Fruit fly (Drosophila melanogaster): ENCODE data around the gene Hyls1.

Gene Hyls1

dm6 chr2L:16299466-16300311 is 52.7 kb downstream of the Hyls1 start, which contains the start of the genes heix and CG17328 (continued):
- TF ChIP-seq CG3163 (GFP tag; optimal IDR thresholded peaks at IDR 0.05): no peak
- TF ChIP-seq croc (GFP tag; conservative IDR thresholded peaks at IDR 0.05): peak; percentile 29; the same call in 1 of the 3 replicates
- TF ChIP-seq trh (GFP tag; optimal IDR thresholded peaks at IDR 0.05): peak; percentile 25
- no peak for TF ChIP-seq sr (GFP tag; IDR thresholded peaks at IDR 0.05)
- TF ChIP-seq CG18011 (GFP tag; optimal IDR thresholded peaks at IDR 0.05): peak; percentile 24
- TF ChIP-seq sens (GFP tag): peak; percentile 94
- TF ChIP-seq CG9609 (GFP tag; optimal IDR thresholded peaks at IDR 0.05): peak; percentile 53
- TF ChIP-seq Atf-2 (GFP tag; optimal IDR thresholded peaks at IDR 0.05): peak; percentile 77
- no peak for TF ChIP-seq Adf1 (GFP tag; IDR thresholded peaks at IDR 0.05)
- no peak for TF ChIP-seq zf30C (GFP tag; optimal IDR thresholded peaks at IDR 0.05)
- peak; percentile 74 for TF ChIP-seq Ets97D (GFP tag; optimal IDR thresholded peaks at IDR 0.05)
- no peak for TF ChIP-seq bigmax (GFP tag; optimal IDR thresholded peaks at IDR 0.05)
- peak; percentile 70 for TF ChIP-seq pum (GFP tag; optimal IDR thresholded peaks at IDR 0.05)
- TF ChIP-seq CG34422 (GFP tag; IDR thresholded peaks at IDR 0.05): peak; percentile 60
- TF ChIP-seq gsb-n (tag; optimal IDR thresholded peaks at IDR 0.05): peak; percentile 50
- TF ChIP-seq Jarid2 (GFP tag; optimal IDR thresholded peaks at IDR 0.05): no peak
- peak; percentile 52 for TF ChIP-seq Rx (GFP tag; IDR thresholded peaks at IDR 0.05)
- TF ChIP-seq CG10147 (GFP tag; optimal IDR thresholded peaks at IDR 0.05): no peak
- peak; percentile 48 for TF ChIP-seq CG18476 (GFP tag; optimal IDR thresholded peaks at IDR 0.05)
- TF ChIP-seq CG7987 (GFP tag; optimal IDR thresholded peaks at IDR 0.05): no peak
- no peak for TF ChIP-seq Kr (GFP tag; optimal IDR thresholded peaks at IDR 0.05)
- TF ChIP-seq tx (GFP tag; optimal IDR thresholded peaks at IDR 0.05): peak; percentile 22
- TF ChIP-seq CG12391 (tag; optimal IDR thresholded peaks at IDR 0.05): peak; percentile 82
- TF ChIP-seq row (GFP tag; IDR thresholded peaks at IDR 0.05): peak; percentile 89
- TF ChIP-seq CG13287 (GFP tag; IDR thresholded peaks at IDR 0.05; ENCODE audit: partially characterized antibody): 0 out of 2 replicates have a peak, but pooled peaks have one; percentile 28
- TF ChIP-seq Scr (GFP tag; IDR thresholded peaks at IDR 0.05; ENCODE audit: partially characterized antibody): no peak
- peak; percentile 73 for TF ChIP-seq Meics (GFP tag; optimal IDR thresholded peaks at IDR 0.05)
- peak; percentile 85 for TF ChIP-seq CG17328 (GFP tag; IDR thresholded peaks at IDR 0.05)
- TF ChIP-seq zen2 (GFP tag; IDR thresholded peaks at IDR 0.05; ENCODE audit: partially characterized antibody): no peak
- TF ChIP-seq CG3726 (GFP tag; IDR thresholded peaks at IDR 0.05): no peak
- TF ChIP-seq CG17829 (tag; optimal IDR thresholded peaks at IDR 0.05): peak; percentile 71
- peak; percentile 64 for TF ChIP-seq eyg (GFP tag; optimal IDR thresholded peaks at IDR 0.05)
- peak; percentile 31 for TF ChIP-seq gro (GFP tag; optimal IDR thresholded peaks at IDR 0.05)
- peak; percentile 41; the same call in 1 of the 2 replicates for TF ChIP-seq wor (GFP tag; IDR thresholded peaks at IDR 0.05)
- TF ChIP-seq Spps (tag; optimal IDR thresholded peaks at IDR 0.05): no peak
- no peak for TF ChIP-seq chinmo (GFP tag; IDR thresholded peaks at IDR 0.05; ENCODE audit: partially characterized antibody)
- peak; percentile 68 for TF ChIP-seq unpg (GFP tag; optimal IDR thresholded peaks at IDR 0.05)
- TF ChIP-seq az2 (GFP tag; optimal IDR thresholded peaks at IDR 0.05): peak; percentile 78
- peak; percentile 75 for TF ChIP-seq slou (GFP tag; optimal IDR thresholded peaks at IDR 0.05)
- TF ChIP-seq CG4617 (GFP tag; optimal IDR thresholded peaks at IDR 0.05; ENCODE audit: borderline replicate concordance): peak; percentile 94
- TF ChIP-seq bcd (GFP tag; optimal IDR thresholded peaks at IDR 0.05): peak; percentile 74
- TF ChIP-seq knrl (GFP tag; IDR thresholded peaks at IDR 0.05; ENCODE audit: partially characterized antibody): no peak
- TF ChIP-seq CG8944 (GFP tag; optimal IDR thresholded peaks at IDR 0.05): peak; percentile 57
- TF ChIP-seq Deaf1 (tag; optimal IDR thresholded peaks at IDR 0.05): no peak
- TF ChIP-seq CG10979 (tag; optimal IDR thresholded peaks at IDR 0.05): peak; percentile 45
- no peak for TF ChIP-seq nerfin-2 (GFP tag; IDR thresholded peaks at IDR 0.05; ENCODE audit: partially characterized antibody)
- TF ChIP-seq Sry-δ (GFP tag; optimal IDR thresholded peaks at IDR 0.05): peak; percentile 39
- TF ChIP-seq CG17912 (GFP tag; optimal IDR thresholded peaks at IDR 0.05): peak; percentile 47
- peak; percentile 64; the same call in 1 of the 2 replicates for TF ChIP-seq CG8765 (GFP tag; IDR thresholded peaks at IDR 0.05)
